Fruit fly (Drosophila melanogaster) whole organism, larva: ENCODE data around the gene CG31730.
A peak's percentile ranks its signal among the peaks of the same experiment; 100 is the strongest.

Source experiments
- noc ChIP-seq: fragments of 200-800 bp; sonication (Bioruptor generic); optimal IDR thresholded peaks from 3 replicates; lab custom pipeline; 2019; ENCODE audit warnings: missing biosample characterization, mild to moderate bottlenecking, missing genetic modification characterization, moderate library complexity

Gene CG31730

dm6 chr2L:13259643-13260042, at the start of gene CG31730:
CG31730 (minus strand) TSS chr2L:13259743.
- TF ChIP-seq noc: no peak

- no peak for TF ChIP-seq noc
Measured at dm6 chr2L:13306655-13307054, 47.1 kb upstream of the CG31730 start, which contains the start of gene CG43779. CG43779 (minus strand) TSS chr2L:13306755.

dm6 chr2L:13305000-13305399, 45.5 kb upstream of the CG31730 start:
- no peak for TF ChIP-seq noc

dm6 chr2L:13304488-13304887, 44.9 kb upstream of the CG31730 start, which contains the start of gene CG16825:
CG16825 (plus strand) TSS chr2L:13304788.
- no peak for TF ChIP-seq noc

dm6 chr2L:13296703-13297230, 37.2 kb upstream of the CG31730 start:
- TF ChIP-seq noc: no peak

dm6 chr2L:13295978-13296702, 36.6 kb upstream of the CG31730 start:
- TF ChIP-seq noc: no peak

DNA sequence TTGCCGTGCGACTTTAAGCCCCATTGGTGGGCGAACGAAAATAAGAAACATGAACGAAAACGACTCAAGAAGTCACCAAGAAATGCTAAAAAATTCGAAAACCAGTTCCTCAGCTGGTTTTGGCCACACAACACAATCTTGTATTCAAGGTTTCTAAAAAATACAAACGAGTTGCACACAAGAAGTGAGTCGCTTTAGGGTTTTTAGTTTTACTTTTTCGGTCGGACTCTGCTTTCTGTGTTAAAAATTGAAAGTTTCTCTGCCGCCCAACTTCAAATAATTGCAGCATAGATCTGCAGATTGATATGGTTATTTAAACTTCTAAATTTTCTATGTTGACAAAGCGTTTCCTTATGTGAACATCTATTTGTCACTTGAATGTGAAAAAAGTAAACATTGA, 33.1 kb upstream of the CG31730 start, which contains the start of gene CG16824:
CG16824 (plus strand) TSS at position 384 of the 400 bp plus-strand sequence.
- TF ChIP-seq noc: no peak

DNA sequence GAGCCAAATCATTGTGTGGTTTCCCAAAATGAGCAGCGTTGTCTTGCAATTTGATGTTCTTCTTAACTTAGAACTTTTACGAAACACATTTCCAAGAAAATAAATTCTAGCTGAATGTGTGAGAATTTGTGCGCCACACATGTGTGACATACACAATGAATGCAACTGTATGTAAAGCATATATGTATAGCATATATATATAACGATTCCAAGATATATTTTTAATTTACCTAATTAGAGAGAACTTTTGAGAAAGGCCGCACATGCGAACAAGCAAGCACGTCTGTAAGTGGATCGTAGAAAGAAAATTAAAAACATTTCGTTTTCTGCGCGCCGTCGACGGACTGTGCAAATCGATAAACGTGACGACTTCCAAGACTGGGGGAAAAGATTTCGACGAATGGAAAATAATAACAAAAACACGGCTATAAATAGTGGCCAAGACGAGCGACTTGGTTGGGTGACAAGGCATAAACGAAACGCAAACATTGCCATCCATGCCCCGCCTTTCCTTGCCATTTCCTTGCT, 32.5 kb upstream of the CG31730 start:
- no peak for TF ChIP-seq noc

dm6 chr2L:13291066-13291434, 31.5 kb upstream of the CG31730 start:
- TF ChIP-seq noc: no peak

DNA sequence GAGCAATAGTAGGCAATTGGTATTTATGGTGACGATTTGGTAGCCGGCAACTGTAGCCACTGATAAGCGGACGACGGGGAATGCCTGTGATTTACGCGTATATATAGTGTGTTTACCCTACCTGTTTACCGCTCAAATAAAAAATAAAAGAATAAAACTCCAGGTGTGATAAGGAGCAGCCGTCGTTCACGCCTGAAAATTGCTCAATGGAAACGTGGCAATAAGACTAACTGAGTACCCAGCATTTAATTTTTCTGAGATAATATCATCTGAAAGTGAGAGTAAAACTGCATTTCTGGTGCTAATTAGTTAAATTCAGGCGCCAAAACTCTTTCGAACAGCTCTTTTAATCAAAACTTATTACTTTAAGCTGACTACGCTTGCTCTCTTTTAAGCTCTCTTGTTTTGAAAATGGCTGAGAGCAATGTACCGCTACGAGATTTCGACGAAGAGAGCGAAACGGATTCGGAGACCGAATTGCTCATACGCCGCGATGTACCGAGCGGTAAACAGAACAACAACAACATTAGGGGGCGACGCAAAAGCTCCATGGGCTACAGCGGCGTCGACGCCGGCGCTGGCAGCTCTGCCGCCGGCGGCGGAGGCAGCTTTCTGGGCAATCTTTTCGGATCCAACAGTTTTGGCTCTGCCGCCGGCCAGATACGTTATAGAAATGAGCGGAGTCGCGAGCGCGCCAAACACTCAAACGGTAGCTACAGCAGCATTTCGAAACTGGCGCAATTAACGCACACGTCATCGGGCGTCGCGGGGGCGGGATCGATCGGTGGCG, 30.9 kb upstream of the CG31730 start:
- peak; percentile 93 for TF ChIP-seq noc

DNA sequence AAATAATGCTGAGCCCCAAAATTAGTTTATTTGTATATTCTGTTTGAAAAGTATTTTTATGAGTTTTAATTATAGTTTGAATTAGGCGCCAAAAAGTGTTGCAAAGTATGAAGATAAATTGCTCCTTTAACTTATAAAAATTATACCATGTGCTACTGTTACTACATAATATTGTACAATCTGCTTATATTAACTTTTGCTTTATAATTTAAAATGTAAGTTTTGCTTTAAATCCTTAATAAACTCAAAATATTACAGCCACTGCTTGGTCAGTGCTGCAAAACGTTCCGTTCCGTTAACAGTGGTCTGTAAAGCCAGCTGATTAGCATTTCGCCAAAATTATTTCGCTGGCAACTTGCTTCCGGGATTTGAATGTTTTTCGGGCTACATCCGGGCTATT, 30.1 kb upstream of the CG31730 start, which contains the start of gene CG31729:
CG31729 (plus strand) TSS at position 309 of the 400 bp plus-strand sequence.
- TF ChIP-seq noc: no peak

dm6 chr2L:13286456-13286855, 26.9 kb upstream of the CG31730 start, which contains the start of the genes Drep4 and Uvrag:
Drep4 (minus strand) TSS chr2L:13286462.
Uvrag (plus strand) TSS chr2L:13286777.
- no peak for TF ChIP-seq noc

- TF ChIP-seq noc: no peak
Measured at dm6 chr2L:13285791-13286190, 26.2 kb upstream of the CG31730 start.

dm6 chr2L:13272541-13272940, 13.0 kb upstream of the CG31730 start:
- no peak for TF ChIP-seq noc

- no peak for TF ChIP-seq noc
Measured at dm6 chr2L:13268040-13268652, 8.6 kb upstream of the CG31730 start.

dm6 chr2L:13266627-13267026, 7.1 kb upstream of the CG31730 start:
- TF ChIP-seq noc: no peak

dm6 chr2L:13265776-13266175, 6.2 kb upstream of the CG31730 start, which contains the start of gene CG31848:
CG31848 (minus strand) TSS chr2L:13265876.
- TF ChIP-seq noc: no peak
